Worm (Caenorhabditis elegans) whole organism, L2 larva: ENCODE measurements around the gene gta-1.

Experiments used
- Y55F3AM.14 ChIP-seq: fragments of 200-800 bp; sonication (Bioruptor generic); optimal IDR thresholded peaks from 2 replicates; lab custom pipeline; 2018; ENCODE audit warnings: mild to moderate bottlenecking, missing genetic modification characterization, missing compliant biosample characterization
- ama-1 ChIP-seq: fragments of 150-350 bp; optimal IDR thresholded peaks from 2 replicates; lab custom pipeline; 2018; ENCODE audit warnings: inconsistent platforms
- ceh-82 ChIP-seq: fragments of 150-350 bp; optimal IDR thresholded peaks from 2 replicates; lab custom pipeline; 2014; ENCODE audit warnings: missing biosample characterization, missing genetic modification characterization
- fos-1 ChIP-seq: fragments of 150-350 bp; optimal IDR thresholded peaks from 2 replicates; lab custom pipeline; 2014; ENCODE audit warnings: missing biosample characterization, missing genetic modification characterization
- mab-5 ChIP-seq: fragments of 150-350 bp; optimal IDR thresholded peaks from 2 replicates; lab custom pipeline; 2014; ENCODE audit warnings: missing biosample characterization, missing genetic modification characterization
- nhr-11 ChIP-seq: fragments of 150-350 bp; optimal IDR thresholded peaks from 2 replicates; lab custom pipeline; 2014; ENCODE audit warnings: missing biosample characterization, missing genetic modification characterization
- nhr-12 ChIP-seq: fragments of 150-350 bp; optimal IDR thresholded peaks from 2 replicates; lab custom pipeline; 2014; ENCODE audit warnings: missing biosample characterization, missing genetic modification characterization
- nhr-237 ChIP-seq: fragments of 150-350 bp; optimal IDR thresholded peaks from 2 replicates; lab custom pipeline; 2014; ENCODE audit warnings: missing biosample characterization, missing genetic modification characterization
- nhr-25 ChIP-seq: fragments of 150-350 bp; sonication (generic microtip); optimal IDR thresholded peaks from 3 replicates; lab custom pipeline; 2014; ENCODE audit warnings: missing biosample characterization, missing genetic modification characterization
- snpc-4 ChIP-seq: fragments of 150-350 bp; optimal IDR thresholded peaks from 2 replicates; lab custom pipeline; 2014; ENCODE audit warnings: missing biosample characterization, missing genetic modification characterization
- unc-39 ChIP-seq: fragments of 150-350 bp; optimal IDR thresholded peaks from 2 replicates; lab custom pipeline; 2014; ENCODE audit warnings: missing biosample characterization, missing genetic modification characterization
- unc-62 ChIP-seq: fragments of 150-350 bp; optimal IDR thresholded peaks from 2 replicates; lab custom pipeline; 2014; ENCODE audit warnings: missing biosample characterization, missing genetic modification reagents, missing genetic modification characterization

ce11 chrIV:10188505-10188904 is 8.0 kb downstream of the gta-1 start:
- TF ChIP-seq unc-62 (GFP tag; lab: Kevin White, UChicago) = no peak
- TF ChIP-seq ama-1 = no peak
- TF ChIP-seq nhr-237 (tag; lab: Kevin White, UChicago) = no peak
- TF ChIP-seq fos-1 (tag; lab: Kevin White, UChicago) = no peak
- TF ChIP-seq nhr-25 (tag; lab: Kevin White, UChicago) = no peak
- TF ChIP-seq ceh-82 (tag; lab: Kevin White, UChicago) = no peak
- TF ChIP-seq nhr-12 = no peak
- no peak for TF ChIP-seq nhr-11 (tag; lab: Kevin White, UChicago)
- TF ChIP-seq unc-39 (tag; lab: Kevin White, UChicago) = no peak
- TF ChIP-seq mab-5 = no peak
- TF ChIP-seq snpc-4 (tag; lab: Kevin White, UChicago) = no peak
- TF ChIP-seq Y55F3AM.14 (GFP tag; lab: Kevin White, UChicago) = no peak
